Worm (Caenorhabditis elegans) whole organism, L1 larva: ENCODE results near the gene M03C11.9.
A peak's percentile ranks its signal among the peaks of the same experiment; 100 is the strongest.

ENCODE experiments used
- C16A3.4 ChIP-seq: fragments of 150-350 bp; optimal IDR thresholded peaks from 2 replicates; lab custom pipeline; 2014; ENCODE audit warnings: missing biosample characterization, missing genetic modification characterization
- C34B4.2 ChIP-seq: sonication (generic microtip); optimal IDR thresholded peaks from 2 replicates; lab custom pipeline; 2017; ENCODE audit warnings: mild to moderate bottlenecking, missing genetic modification characterization, missing compliant biosample characterization
- Y116A8C.19 ChIP-seq: sonication (generic microtip); optimal IDR thresholded peaks from 2 replicates; lab custom pipeline; 2016; ENCODE audit warnings: missing compliant biosample characterization, missing genetic modification characterization, borderline replicate concordance
- aha-1 ChIP-seq: fragments of 150-350 bp; optimal IDR thresholded peaks from 2 replicates; lab custom pipeline; 2014; ENCODE audit warnings: missing biosample characterization, missing genetic modification characterization
- aly-2 ChIP-seq: fragments of 150-350 bp; optimal IDR thresholded peaks from 2 replicates; lab custom pipeline; 2014; ENCODE audit warnings: missing biosample characterization, missing genetic modification characterization
- ama-1 ChIP-seq: fragments of 150-350 bp; optimal IDR thresholded peaks from 2 replicates; lab custom pipeline; 2014
- ceh-8 ChIP-seq: fragments of 200-800 bp; sonication (Bioruptor generic); optimal IDR thresholded peaks from 2 replicates; lab custom pipeline; 2018; ENCODE audit warnings: mild to moderate bottlenecking, missing genetic modification characterization, moderate library complexity, missing compliant biosample characterization
- ceh-88 ChIP-seq: fragments of 200-800 bp; sonication (Bioruptor generic); IDR thresholded peaks from 2 replicates; pipeline ENCODE4 v1.3.6; 2022; ENCODE audit warnings: missing genetic modification characterization, missing compliant biosample characterization
- ceh-90 ChIP-seq: sonication (generic microtip); optimal IDR thresholded peaks from 2 replicates; lab custom pipeline; 2016; ENCODE audit warnings: missing genetic modification characterization, missing compliant biosample characterization
- ces-1 ChIP-seq: fragments of 150-350 bp; optimal IDR thresholded peaks from 2 replicates; lab custom pipeline; 2014; ENCODE audit warnings: missing biosample characterization, missing genetic modification reagents, missing genetic modification characterization
- dpl-1 ChIP-seq, 3 experiments: fragments of 150-350 bp in 2 of 3; sonication (generic microtip) in 1 of 3; optimal IDR thresholded peaks; 2 replicates each; lab custom pipeline; 2014 to 2017; ENCODE audit warnings: missing biosample characterization in 3 of 3, missing genetic modification characterization in 3 of 3, missing genetic modification reagents in 3 of 3
- dsc-1 ChIP-seq: sonication (generic microtip); optimal IDR thresholded peaks from 2 replicates; lab custom pipeline; 2016; ENCODE audit warnings: mild to moderate bottlenecking, missing genetic modification characterization, missing compliant biosample characterization
- efl-1 ChIP-seq, 4 experiments: fragments of 150-350 bp; optimal IDR thresholded peaks in 3 of 4; peaks in 1 of 4; 1 replicate in 1 of 4; 2 replicates in 3 of 4; lab custom pipeline; 2014; ENCODE audit warnings: missing biosample characterization in 2 of 4, missing genetic modification characterization in 2 of 4, missing genetic modification reagents in 2 of 4
- egl-13 ChIP-seq: sonication (generic microtip); optimal IDR thresholded peaks from 2 replicates; lab custom pipeline; 2016; ENCODE audit warnings: missing genotype, missing genetic modification reagents, missing genetic modification characterization, missing compliant biosample characterization
- egl-27 ChIP-seq, 2 experiments: fragments of 150-350 bp in 1 of 2; sonication (generic microtip); optimal IDR thresholded peaks; 3 replicates each; lab custom pipeline; 2017 to 2018; ENCODE audit warnings: missing biosample characterization in 2 of 2, missing genetic modification characterization in 2 of 2, missing genetic modification reagents in 2 of 2
- elt-3 ChIP-seq, 6 experiments: fragments of 150-350 bp in 1 of 6; sonication (generic microtip); optimal IDR thresholded peaks; 2 replicates each; lab custom pipeline; 2017 to 2018; ENCODE audit warnings: missing biosample characterization in 6 of 6, missing genetic modification characterization in 6 of 6, inconsistent platforms in 1 of 6
- fkh-10 ChIP-seq: sonication (generic microtip); optimal IDR thresholded peaks from 2 replicates; lab custom pipeline; 2017; ENCODE audit warnings: missing biosample characterization, missing genetic modification reagents, missing genetic modification characterization
- fkh-4 ChIP-seq: sonication (generic microtip); optimal IDR thresholded peaks from 2 replicates; lab custom pipeline; 2016; ENCODE audit warnings: missing compliant biosample characterization, missing genetic modification characterization, borderline replicate concordance
- fkh-8 ChIP-seq: sonication (generic microtip); optimal IDR thresholded peaks from 2 replicates; lab custom pipeline; 2016; ENCODE audit warnings: mild to moderate bottlenecking, missing genetic modification characterization, missing compliant biosample characterization
- grh-1 ChIP-seq: fragments of 200-800 bp; sonication (Bioruptor generic); IDR thresholded peaks from 2 replicates; pipeline ENCODE4 v1.3.6; 2022; ENCODE audit warnings: missing genetic modification reagents, missing genetic modification characterization, missing compliant biosample characterization
- irx-1 ChIP-seq: sonication (generic microtip); optimal IDR thresholded peaks from 2 replicates; lab custom pipeline; 2016; ENCODE audit warnings: missing genetic modification characterization, missing compliant biosample characterization
- isw-1 ChIP-seq: fragments of 200-800 bp; sonication (Bioruptor generic); IDR thresholded peaks from 2 replicates; pipeline ENCODE4 v1.3.6; 2022; ENCODE audit warnings: missing genetic modification characterization, missing compliant biosample characterization
- jun-1 ChIP-seq: fragments of 150-350 bp; optimal IDR thresholded peaks from 2 replicates; lab custom pipeline; 2014; ENCODE audit warnings: missing biosample characterization, missing genetic modification reagents, missing genetic modification characterization
- lin-14 ChIP-seq: fragments of 200-800 bp; sonication (Bioruptor generic); optimal IDR thresholded peaks from 2 replicates; lab custom pipeline; 2018; ENCODE audit warnings: mild to moderate bottlenecking, missing genetic modification characterization, moderate library complexity, missing compliant biosample characterization
- lin-15B ChIP-seq: fragments of 150-350 bp; sonication (generic microtip); optimal IDR thresholded peaks from 3 replicates; lab custom pipeline; 2014; ENCODE audit warnings: missing biosample characterization, missing genetic modification characterization
- lin-35 ChIP-seq, 2 experiments: fragments of 150-350 bp; optimal IDR thresholded peaks; 2 replicates each; lab custom pipeline; 2014; ENCODE audit warnings: missing biosample characterization in 2 of 2, missing genetic modification characterization in 2 of 2, missing genetic modification reagents in 2 of 2
- lin-39 ChIP-seq: fragments of 150-350 bp; optimal IDR thresholded peaks from 2 replicates; lab custom pipeline; 2014; ENCODE audit warnings: missing biosample characterization, missing genetic modification reagents, missing genetic modification characterization
- lir-3 ChIP-seq: sonication (generic microtip); optimal IDR thresholded peaks from 2 replicates; lab custom pipeline; 2016; ENCODE audit warnings: mild to moderate bottlenecking, missing genetic modification characterization, moderate library complexity, missing compliant biosample characterization; ENCODE audit not compliant: poor library complexity
- mab-9 ChIP-seq: fragments of 200-800 bp; sonication (Bioruptor generic); IDR thresholded peaks from 2 replicates; pipeline ENCODE4 v1.3.6; 2022; ENCODE audit warnings: missing genetic modification reagents, missing genetic modification characterization, missing compliant biosample characterization
- mdl-1 ChIP-seq, 2 experiments: fragments of 150-350 bp; optimal IDR thresholded peaks; 2 replicates each; lab custom pipeline; 2014 to 2017; ENCODE audit warnings: missing biosample characterization in 2 of 2, missing genetic modification characterization in 2 of 2, inconsistent platforms in 1 of 2
- mep-1 ChIP-seq: fragments of 150-350 bp; optimal IDR thresholded peaks from 2 replicates; lab custom pipeline; 2014; ENCODE audit warnings: missing biosample characterization, missing genetic modification characterization
- nhr-12 ChIP-seq: sonication (generic microtip); optimal IDR thresholded peaks from 2 replicates; lab custom pipeline; 2017; ENCODE audit warnings: missing biosample characterization, missing genetic modification characterization
- nhr-19 ChIP-seq: fragments of 200-800 bp; sonication (Bioruptor generic); conservative IDR thresholded peaks from 2 replicates; pipeline ENCODE4 v1.3.6; 2022; ENCODE audit warnings: missing genetic modification characterization, missing compliant biosample characterization
- nhr-28 ChIP-seq: fragments of 150-350 bp; optimal IDR thresholded peaks from 2 replicates; lab custom pipeline; 2014; ENCODE audit warnings: missing biosample characterization, missing genetic modification characterization
- nhr-47 ChIP-seq: sonication (generic microtip); optimal IDR thresholded peaks from 2 replicates; lab custom pipeline; 2016; ENCODE audit warnings: mild to moderate bottlenecking, missing genetic modification characterization, moderate library complexity, missing compliant biosample characterization
- nhr-76 ChIP-seq: sonication (generic microtip); optimal IDR thresholded peaks from 2 replicates; lab custom pipeline; 2017; ENCODE audit warnings: missing biosample characterization, missing genetic modification characterization
- nhr-77 ChIP-seq: fragments of 150-350 bp; optimal IDR thresholded peaks from 2 replicates; lab custom pipeline; 2014; ENCODE audit warnings: missing biosample characterization, missing genetic modification characterization
- nhr-85 ChIP-seq: sonication (generic microtip); peaks from one replicate; lab custom pipeline; 2016; ENCODE audit warnings: missing genetic modification characterization, inconsistent platforms, missing compliant biosample characterization
- nhr-90 ChIP-seq: sonication (generic microtip); optimal IDR thresholded peaks from 2 replicates; lab custom pipeline; 2016; ENCODE audit warnings: mild to moderate bottlenecking, missing genetic modification characterization, missing compliant biosample characterization; ENCODE audit not compliant: poor library complexity
- pax-3 ChIP-seq: fragments of 200-800 bp; sonication (Bioruptor generic); optimal IDR thresholded peaks from 2 replicates; lab custom pipeline; 2018; ENCODE audit warnings: mild to moderate bottlenecking, missing genetic modification characterization, moderate library complexity, missing compliant biosample characterization
- pqm-1 ChIP-seq: sonication (generic microtip); optimal IDR thresholded peaks from 3 replicates; lab custom pipeline; 2017; ENCODE audit warnings: missing biosample characterization, missing genetic modification characterization
- rnt-1 ChIP-seq: sonication (generic microtip); optimal IDR thresholded peaks from 2 replicates; lab custom pipeline; 2016; ENCODE audit warnings: mild to moderate bottlenecking, missing genetic modification characterization, moderate library complexity, missing compliant biosample characterization
- skn-1 ChIP-seq: fragments of 150-350 bp; optimal IDR thresholded peaks from 2 replicates; lab custom pipeline; 2014; ENCODE audit warnings: missing biosample characterization, missing genetic modification characterization
- snpc-4 ChIP-seq: fragments of 150-350 bp; optimal IDR thresholded peaks from 2 replicates; lab custom pipeline; 2014; ENCODE audit warnings: missing biosample characterization, missing genetic modification characterization
- snu-23 ChIP-seq: sonication (generic microtip); optimal IDR thresholded peaks from 2 replicates; lab custom pipeline; 2016; ENCODE audit warnings: missing genetic modification characterization, missing compliant biosample characterization
- swsn-7 ChIP-seq: sonication (generic microtip); optimal IDR thresholded peaks from 2 replicates; lab custom pipeline; 2016; ENCODE audit warnings: missing genetic modification characterization, missing compliant biosample characterization
- tlp-1 ChIP-seq: fragments of 150-350 bp; optimal IDR thresholded peaks from 2 replicates; lab custom pipeline; 2014; ENCODE audit warnings: missing biosample characterization, missing genetic modification characterization
- unc-30 ChIP-seq: sonication (generic microtip); optimal IDR thresholded peaks from 2 replicates; lab custom pipeline; 2017; ENCODE audit warnings: missing biosample characterization, missing genetic modification characterization
- unc-62 ChIP-seq: fragments of 150-350 bp; optimal IDR thresholded peaks from 2 replicates; lab custom pipeline; 2014; ENCODE audit warnings: missing biosample characterization, missing genetic modification reagents, missing genetic modification characterization
- unc-98 ChIP-seq: fragments of 200-800 bp; sonication (Bioruptor generic); IDR thresholded peaks from 2 replicates; pipeline ENCODE4 v1.3.6; 2022; ENCODE audit warnings: missing genetic modification characterization, missing compliant biosample characterization
- zag-1 ChIP-seq: fragments of 150-350 bp; optimal IDR thresholded peaks from 2 replicates; lab custom pipeline; 2014; ENCODE audit warnings: missing biosample characterization, missing genetic modification characterization

The M03C11.9 gene

ce11 chrIII:10338992-10339852 lies 52.3 kb downstream of the M03C11.9 start (continued):
- TF ChIP-seq mab-9 (GFP tag; lab: Robert Waterston, UW) (no peak), nhr-90 (tag; lab: Kevin White, UChicago) (peak; percentile 37), lin-14 (GFP tag; lab: Kevin White, UChicago) (peak; percentile 53), Y116A8C.19 (tag; lab: Kevin White, UChicago) (no peak), nhr-12 (tag; lab: Kevin White, UChicago) (no peak), dsc-1 (tag; lab: Kevin White, UChicago) (no peak), pax-3 (tag; lab: Kevin White, UChicago) (no peak), ceh-90 (tag; lab: Kevin White, UChicago) (no peak), lin-35 (GFP tag; optimal IDR thresholded peaks at IDR 0.05; lab: Kevin White, UChicago) (no peak), efl-1 (optimal IDR thresholded peaks at IDR 0.05; lab: Kevin White, UChicago) (no peak), efl-1 (GFP tag; optimal IDR thresholded peaks at IDR 0.05 in 1 of 2; lab: Kevin White, UChicago) (peak in 1 of 2 experiments; percentile 4), nhr-19 (GFP tag; lab: Robert Waterston, UW) (no peak), aly-2 (tag; lab: Kevin White, UChicago) (no peak), mdl-1 (tag; optimal IDR thresholded peaks at IDR 0.05; lab: Kevin White, UChicago) (no peak), ama-1 (no peak), fkh-8 (tag; lab: Kevin White, UChicago) (no peak), swsn-7 (no peak), lin-39 (tag; lab: Kevin White, UChicago) (no peak), nhr-85 (tag; lab: Kevin White, UChicago) (peak; percentile 88), nhr-47 (tag; lab: Kevin White, UChicago) (peak; percentile 26), lir-3 (tag; lab: Kevin White, UChicago) (no peak), ceh-8 (no peak), snpc-4 (tag; lab: Kevin White, UChicago) (no peak), pqm-1 (no peak), unc-98 (GFP tag; lab: Robert Waterston, UW) (no peak), skn-1 (no peak), lin-15B (no peak), egl-27 (tag; optimal IDR thresholded peaks at IDR 0.05; lab: Kevin White, UChicago) (no peak), ces-1 (GFP tag; lab: Kevin White, UChicago) (no peak), grh-1 (GFP tag; lab: Robert Waterston, UW) (peak; percentile 12; the same call in 1 of the 2 replicates), snu-23 (GFP tag; lab: Kevin White, UChicago) (peak; percentile 27), elt-3 (tag; optimal IDR thresholded peaks at IDR 0.05; lab: Kevin White, UChicago) (peak in 1 of 6 experiments; percentile 67), fkh-10 (GFP tag; lab: Kevin White, UChicago) (no peak), C16A3.4 (tag; lab: Kevin White, UChicago) (no peak), nhr-28 (tag; lab: Kevin White, UChicago) (no peak), unc-62 (GFP tag; lab: Kevin White, UChicago) (no peak), egl-13 (tag; lab: Kevin White, UChicago) (no peak), rnt-1 (tag; lab: Kevin White, UChicago) (no peak), zag-1 (tag; lab: Kevin White, UChicago) (no peak), isw-1 (GFP tag; lab: Robert Waterston, UW) (no peak), dpl-1 (GFP tag; optimal IDR thresholded peaks at IDR 0.05; lab: Kevin White, UChicago) (no peak), C34B4.2 (tag; lab: Kevin White, UChicago) (no peak), irx-1 (tag; lab: Kevin White, UChicago) (no peak), nhr-77 (tag; lab: Kevin White, UChicago) (no peak), aha-1 (no peak), tlp-1 (tag; lab: Kevin White, UChicago) (no peak), mep-1 (tag; lab: Kevin White, UChicago) (no peak), ceh-88 (no peak), unc-30 (tag; lab: Kevin White, UChicago) (no peak), fkh-4 (tag; lab: Kevin White, UChicago) (no peak), nhr-76 (no peak), jun-1 (tag; lab: Kevin White, UChicago) (no peak)
